Fruit fly (Drosophila melanogaster) whole organism, wandering third instar larva: ENCODE results near the gene CG31921.

Experiments
- Abd-B ChIP-seq: fragments of >200 bp; optimal IDR thresholded peaks from 2 replicates; lab custom pipeline; 2017; ENCODE audit warnings: missing biosample characterization, missing genetic modification characterization
- Dfd ChIP-seq: fragments of >200 bp; optimal IDR thresholded peaks from 2 replicates; lab custom pipeline; 2017; ENCODE audit warnings: missing biosample characterization, missing genetic modification characterization
- GATAd ChIP-seq: sonication (Bioruptor generic); optimal IDR thresholded peaks from 2 replicates; lab custom pipeline; 2016; ENCODE audit warnings: missing biosample characterization, missing genetic modification characterization
- HLH106 ChIP-seq: fragments of 200-800 bp; optimal IDR thresholded peaks from 3 replicates; lab custom pipeline; 2019; ENCODE audit warnings: missing biosample characterization, mild to moderate bottlenecking, missing genetic modification characterization, moderate library complexity
- Hr78 ChIP-seq: fragments of >200 bp; optimal IDR thresholded peaks from 2 replicates; lab custom pipeline; 2017; ENCODE audit warnings: missing biosample characterization, missing genetic modification characterization
- Rel ChIP-seq, 2 experiments: fragments of 200-800 bp; sonication (Bioruptor generic) in 1 of 2; optimal IDR thresholded peaks; 2 replicates in 1 of 2; 3 replicates in 1 of 2; lab custom pipeline; 2016 to 2019; ENCODE audit warnings: mild to moderate bottlenecking in 2 of 2, missing biosample characterization in 2 of 2, missing genetic modification characterization in 2 of 2, moderate library complexity in 1 of 2
- lola ChIP-seq: fragments of >200 bp; optimal IDR thresholded peaks from 2 replicates; lab custom pipeline; 2017; ENCODE audit warnings: missing biosample characterization, missing genetic modification characterization
- pan ChIP-seq: fragments of >200 bp; optimal IDR thresholded peaks from 2 replicates; lab custom pipeline; 2017

dm6 chr2L:290373-290772 lies 41.8 kb downstream of the CG31921 start:
- TF ChIP-seq GATAd (GFP tag; lab: Kevin White, UChicago) (no peak), lola (GFP tag; lab: Kevin White, UChicago) (no peak), Hr78 (GFP tag; lab: Kevin White, UChicago) (no peak), HLH106 (no peak), Dfd (GFP tag; lab: Kevin White, UChicago) (no peak), Rel (GFP tag; optimal IDR thresholded peaks at IDR 0.05; lab: Kevin White, UChicago) (no peak), Rel (tag; optimal IDR thresholded peaks at IDR 0.05; lab: Kevin White, UChicago) (no peak), Abd-B (GFP tag; lab: Kevin White, UChicago) (no peak), pan (lab: Kevin White, UChicago) (no peak)
